Fruit fly (Drosophila melanogaster): ENCODE results near the gene Seipin.

The Seipin gene

dm6 chrX:2653533-2654296, 34.1 kb downstream of the Seipin start:
- TF ChIP-seq net (GFP tag; optimal IDR thresholded peaks at IDR 0.05) (no peak), CG8319 (GFP tag; optimal IDR thresholded peaks at IDR 0.05) (no peak), CG9139 (GFP tag; optimal IDR thresholded peaks at IDR 0.05) (peak; percentile 5), ss (GFP tag; optimal IDR thresholded peaks at IDR 0.05) (peak; percentile 36 to 37), dsx (GFP tag; optimal IDR thresholded peaks at IDR 0.05; ENCODE audit: poor library complexity, severe bottlenecking) (peak; percentile 50), Sox14 (GFP tag; optimal IDR thresholded peaks at IDR 0.05) (peak; percentile 52), Eip93F (GFP tag; optimal IDR thresholded peaks at IDR 0.05) (peak; percentile 61), CG8632 (GFP tag; optimal IDR thresholded peaks at IDR 0.05) (peak; percentile 2), Met (GFP tag; optimal IDR thresholded peaks at IDR 0.05) (no peak), svp (GFP tag) (peak; percentile 90), salr (GFP tag; optimal IDR thresholded peaks at IDR 0.05) (no peak), fkh (GFP tag; optimal IDR thresholded peaks at IDR 0.05) (peak; percentile 74), Sox102F (GFP tag; optimal IDR thresholded peaks at IDR 0.05) (peak; percentile 1), CG31627 (GFP tag; optimal IDR thresholded peaks at IDR 0.05) (no peak), Smox (GFP tag; optimal IDR thresholded peaks at IDR 0.05) (no peak), vri (GFP tag; optimal IDR thresholded peaks at IDR 0.05) (peak; percentile 78), Eip78C (GFP tag) (peak; percentile 50)

- TF ChIP-seq topi (GFP tag; optimal IDR thresholded peaks at IDR 0.05): no peak
- TF ChIP-seq svp (GFP tag): peak; percentile 83
- no peak for TF ChIP-seq CG4318 (GFP tag; optimal IDR thresholded peaks at IDR 0.05)
- TF ChIP-seq esn (GFP tag; optimal IDR thresholded peaks at IDR 0.05): no peak
These were observed 35.9 kb downstream of the Seipin start for dm6 chrX:2655479-2655878.

dm6 chrX:2655998-2656397, 36.4 kb downstream of the Seipin start:
- TF ChIP-seq Blimp-1 (GFP tag; optimal IDR thresholded peaks at IDR 0.05) (peak; percentile 80), Lpt (GFP tag; optimal IDR thresholded peaks at IDR 0.05) (no peak), pdm3 (GFP tag; optimal IDR thresholded peaks at IDR 0.05) (no peak), CG7368 (GFP tag; optimal IDR thresholded peaks at IDR 0.05) (no peak), Eip78C (GFP tag) (peak; percentile 5)

- TF ChIP-seq net (GFP tag; optimal IDR thresholded peaks at IDR 0.05): no peak
- TF ChIP-seq Smox (GFP tag; optimal IDR thresholded peaks at IDR 0.05): no peak
- TF ChIP-seq CG1621 (tag; optimal IDR thresholded peaks at IDR 0.05): no peak
- peak; percentile 17 for TF ChIP-seq Eip78C (GFP tag)
- TF ChIP-seq CG6808 (GFP tag; optimal IDR thresholded peaks at IDR 0.05): no peak
- TF ChIP-seq svp (GFP tag): peak; percentile 49
- TF ChIP-seq CG6276 (GFP tag; optimal IDR thresholded peaks at IDR 0.05): no peak
- peak in 1 of 2 experiments; percentile 18 for TF ChIP-seq ss (GFP tag; optimal IDR thresholded peaks at IDR 0.05)
- TF ChIP-seq Blimp-1 (GFP tag; optimal IDR thresholded peaks at IDR 0.05): no peak
These were observed 37.6 kb downstream of the Seipin start for dm6 chrX:2657220-2657619.

dm6 chrX:2658258-2658853, 38.8 kb downstream of the Seipin start:
- no peak for TF ChIP-seq CG10669 (GFP tag; optimal IDR thresholded peaks at IDR 0.05)
- peak; percentile 42 to 72 for TF ChIP-seq ss (GFP tag; optimal IDR thresholded peaks at IDR 0.05)
- no peak for TF ChIP-seq spab (GFP tag; optimal IDR thresholded peaks at IDR 0.05)
- TF ChIP-seq CG31627 (GFP tag; optimal IDR thresholded peaks at IDR 0.05): no peak
- TF ChIP-seq CG11294 (GFP tag; IDR thresholded peaks at IDR 0.05): no peak
- TF ChIP-seq dsx (GFP tag; optimal IDR thresholded peaks at IDR 0.05; ENCODE audit: poor library complexity, severe bottlenecking): peak; percentile 40
- TF ChIP-seq Hr4 (GFP tag; optimal IDR thresholded peaks at IDR 0.05): no peak
- no peak for TF ChIP-seq Smox (GFP tag; optimal IDR thresholded peaks at IDR 0.05)
- TF ChIP-seq Ets21C (GFP tag; optimal IDR thresholded peaks at IDR 0.05): no peak
- TF ChIP-seq dac (GFP tag; optimal IDR thresholded peaks at IDR 0.05): no peak
- peak; percentile 84 for TF ChIP-seq vri (GFP tag; optimal IDR thresholded peaks at IDR 0.05)
- peak; percentile 17 for TF ChIP-seq CG16779 (tag; optimal IDR thresholded peaks at IDR 0.05)
- peak; percentile 42; the same call in 1 of the 2 replicates for TF ChIP-seq CG15336 (GFP tag; IDR thresholded peaks at IDR 0.05)
- TF ChIP-seq fd59A (GFP tag; optimal IDR thresholded peaks at IDR 0.05): no peak
- no peak for TF ChIP-seq cyc (GFP tag; optimal IDR thresholded peaks at IDR 0.05)
- TF ChIP-seq CG11762 (GFP tag; optimal IDR thresholded peaks at IDR 0.05; ENCODE audit: insufficient read depth): no peak
- peak; percentile 39 for TF ChIP-seq CG9139 (GFP tag; optimal IDR thresholded peaks at IDR 0.05)
- peak; percentile 11 for TF ChIP-seq topi (GFP tag; optimal IDR thresholded peaks at IDR 0.05)
- no peak for TF ChIP-seq lz (GFP tag; optimal IDR thresholded peaks at IDR 0.05)
- TF ChIP-seq CG32006 (GFP tag; optimal IDR thresholded peaks at IDR 0.05): no peak
- no peak for TF ChIP-seq fd85E (GFP tag; optimal IDR thresholded peaks at IDR 0.05)

All from whole organism, prepupa.